Worm (Caenorhabditis elegans) whole organism, early embryonic: Measurements from ENCODE around the gene fbxa-27.

Experiments
- B0310.2 ChIP-seq: sonication (generic microtip); optimal IDR thresholded peaks from 2 replicates; lab custom pipeline; 2016; ENCODE audit warnings: mild to moderate bottlenecking, missing genetic modification characterization, missing compliant biosample characterization
- F13C5.2 ChIP-seq: sonication (generic microtip); optimal IDR thresholded peaks from 2 replicates; lab custom pipeline; 2017; ENCODE audit warnings: mild to moderate bottlenecking, missing genetic modification characterization, inconsistent platforms, missing compliant biosample characterization
- aly-1 ChIP-seq: sonication (generic microtip); optimal IDR thresholded peaks from 2 replicates; lab custom pipeline; 2016; ENCODE audit warnings: missing genetic modification characterization, missing compliant biosample characterization
- ama-1 ChIP-seq: fragments of 150-350 bp; optimal IDR thresholded peaks from 2 replicates; lab custom pipeline; 2014
- ceh-13 ChIP-seq: fragments of 200-800 bp; sonication (Bioruptor generic); optimal IDR thresholded peaks from 2 replicates; lab custom pipeline; 2018; ENCODE audit warnings: mild to moderate bottlenecking, missing genetic modification characterization, missing compliant biosample characterization
- ceh-36 ChIP-seq: sonication (generic microtip); optimal IDR thresholded peaks from 2 replicates; lab custom pipeline; 2016; ENCODE audit warnings: missing genetic modification characterization, inconsistent platforms, missing compliant biosample characterization
- ets-7 ChIP-seq: sonication (generic microtip); optimal IDR thresholded peaks from 2 replicates; lab custom pipeline; 2016; ENCODE audit warnings: missing genotype, missing genetic modification characterization, missing compliant biosample characterization
- flt-1 ChIP-seq: fragments of 200-800 bp; sonication (Bioruptor generic); IDR thresholded peaks from 2 replicates; pipeline ENCODE4 v1.3.6; 2022; ENCODE audit warnings: missing genetic modification characterization, missing compliant biosample characterization
- hmbx-1 ChIP-seq: sonication (generic microtip); optimal IDR thresholded peaks from 2 replicates; lab custom pipeline; 2016; ENCODE audit warnings: mild to moderate bottlenecking, missing genetic modification characterization, missing compliant biosample characterization
- hmg-4 ChIP-seq: fragments of 200-800 bp; sonication (Bioruptor generic); optimal IDR thresholded peaks from 2 replicates; lab custom pipeline; 2018; ENCODE audit warnings: mild to moderate bottlenecking, missing genetic modification characterization, missing compliant biosample characterization
- hnd-1 ChIP-seq: sonication (generic microtip); optimal IDR thresholded peaks from 2 replicates; lab custom pipeline; 2016; ENCODE audit warnings: missing genetic modification characterization, missing compliant biosample characterization
- pes-1 ChIP-seq: fragments of 200-800 bp; sonication (Bioruptor generic); IDR thresholded peaks from 2 replicates; pipeline ENCODE4 v1.3.6; 2022; ENCODE audit warnings: missing genetic modification reagents, missing genetic modification characterization, missing compliant biosample characterization
- scrt-1 ChIP-seq: fragments of 200-800 bp; sonication (Bioruptor generic); IDR thresholded peaks from 2 replicates; pipeline ENCODE4 v1.3.6; 2022; ENCODE audit warnings: missing genetic modification characterization, missing compliant biosample characterization
- sea-1 ChIP-seq: fragments of 200-800 bp; sonication (Bioruptor generic); conservative IDR thresholded peaks from 2 replicates; pipeline ENCODE4 v1.3.6; 2022; ENCODE audit warnings: missing genetic modification characterization, missing compliant biosample characterization
- tbx-11 ChIP-seq: fragments of 200-800 bp; sonication (Bioruptor generic); IDR thresholded peaks from 2 replicates; pipeline ENCODE4 v1.3.6; 2022; ENCODE audit warnings: missing genetic modification characterization, missing compliant biosample characterization
- tbx-37 ChIP-seq: fragments of 200-800 bp; sonication (Bioruptor generic); conservative IDR thresholded peaks from 2 replicates; pipeline ENCODE4 v1.3.6; 2022; ENCODE audit warnings: missing genetic modification reagents, missing genetic modification characterization, missing compliant biosample characterization
- tra-4 ChIP-seq: sonication (generic microtip); optimal IDR thresholded peaks from 2 replicates; lab custom pipeline; 2017; ENCODE audit warnings: missing genetic modification characterization, missing compliant biosample characterization

fbxa-27 gene

ce11 chrIII:1342919-1343419 is at the start of gene fbxa-27:
TSS of gene fbxa-27 (plus strand) at chrIII:1342969.
- TF ChIP-seq tra-4 (tag; lab: Kevin White, UChicago) = no peak
- TF ChIP-seq ceh-36 (tag; lab: Kevin White, UChicago) = no peak
- TF ChIP-seq pes-1 = no peak
- no peak for TF ChIP-seq hmbx-1
- no peak for TF ChIP-seq sea-1 (GFP tag; lab: Robert Waterston, UW)
- TF ChIP-seq B0310.2 (tag; lab: Kevin White, UChicago) = no peak
- no peak for TF ChIP-seq flt-1 (GFP tag; lab: Robert Waterston, UW)
- no peak for TF ChIP-seq tbx-37
- no peak for TF ChIP-seq aly-1 (tag; lab: Kevin White, UChicago)
- TF ChIP-seq ets-7 (tag; lab: Kevin White, UChicago) = no peak
- no peak for TF ChIP-seq hmg-4 (GFP tag; lab: Kevin White, UChicago)
- TF ChIP-seq F13C5.2 (tag; lab: Kevin White, UChicago) = no peak
- TF ChIP-seq hnd-1 (tag; lab: Kevin White, UChicago) = no peak
- no peak for TF ChIP-seq ama-1 (lab: Kevin White, UChicago)
- no peak for TF ChIP-seq scrt-1 (GFP tag; lab: Robert Waterston, UW)
- TF ChIP-seq tbx-11 (GFP tag; lab: Robert Waterston, UW) = no peak
- TF ChIP-seq ceh-13 (GFP tag; lab: Kevin White, UChicago) = no peak

ce11 chrIII:1293135-1293534 is 49.6 kb upstream of the fbxa-27 start, which contains the start of gene fbxa-36:
TSS of gene fbxa-36 (minus strand) at chrIII:1293235.
- TF ChIP-seq hmbx-1 (no peak), flt-1 (GFP tag; lab: Robert Waterston, UW) (no peak), tbx-37 (no peak), ceh-36 (tag; lab: Kevin White, UChicago) (no peak), sea-1 (GFP tag; lab: Robert Waterston, UW) (no peak)

ce11 chrIII:1295149-1295716 is 47.5 kb upstream of the fbxa-27 start, which contains the start of gene fbxa-35:
TSS of gene fbxa-35 (plus strand) at chrIII:1295666.
- TF ChIP-seq hmg-4 (GFP tag; lab: Kevin White, UChicago) = no peak
- no peak for TF ChIP-seq pes-1
- TF ChIP-seq B0310.2 (tag; lab: Kevin White, UChicago) = no peak
- no peak for TF ChIP-seq scrt-1 (GFP tag; lab: Robert Waterston, UW)

DNA sequence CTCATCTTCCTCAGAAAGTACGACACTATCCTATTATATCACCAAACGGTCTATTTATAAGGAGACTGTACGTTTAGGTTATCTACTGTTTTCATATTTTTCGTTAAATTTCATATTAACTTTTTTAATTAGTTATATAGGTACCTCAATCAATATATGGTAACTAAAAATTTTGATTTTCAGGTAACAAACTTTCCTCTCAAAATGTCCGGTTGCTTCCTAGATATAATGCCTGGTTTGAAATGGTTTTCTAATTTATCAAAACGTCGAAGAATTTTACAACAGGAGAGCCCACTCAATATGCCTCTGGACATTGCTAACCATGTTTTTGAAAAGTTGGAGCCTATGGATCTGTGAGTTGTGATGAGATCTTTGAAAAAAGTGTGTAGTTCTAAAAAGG is 45.2 kb upstream of the fbxa-27 start, which contains the start of gene fbxa-28:
Gene fbxa-28 (plus strand): TSS at position 301 of the 400 bp plus-strand sequence.
- TF ChIP-seq flt-1 (GFP tag; lab: Robert Waterston, UW) (no peak), pes-1 (no peak), hmg-4 (GFP tag; lab: Kevin White, UChicago) (no peak), hmbx-1 (no peak), ceh-36 (tag; lab: Kevin White, UChicago) (no peak), F13C5.2 (tag; lab: Kevin White, UChicago) (no peak), aly-1 (tag; lab: Kevin White, UChicago) (no peak), sea-1 (GFP tag; lab: Robert Waterston, UW) (no peak), ceh-13 (GFP tag; lab: Kevin White, UChicago) (no peak), B0310.2 (tag; lab: Kevin White, UChicago) (no peak), ets-7 (tag; lab: Kevin White, UChicago) (no peak)

DNA sequence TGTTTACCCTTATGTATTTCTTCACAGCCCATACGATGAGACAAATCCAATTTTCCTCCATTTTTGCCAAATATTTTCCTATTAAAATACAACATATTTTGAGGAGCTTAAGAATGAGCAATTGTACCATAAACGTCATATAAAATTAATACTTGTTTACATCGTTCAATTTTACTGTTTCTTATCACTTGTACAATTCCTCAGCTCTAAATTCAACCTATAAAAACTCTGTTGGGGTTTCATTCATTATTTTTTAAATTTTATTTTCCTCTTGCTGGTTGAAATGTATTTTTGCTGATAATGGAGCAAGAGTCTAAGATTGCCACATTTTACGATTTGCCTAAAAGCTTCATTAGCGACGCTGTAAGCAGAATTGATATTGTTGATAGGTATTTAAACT is 39.4 kb upstream of the fbxa-27 start, which contains the start of gene fbxa-75:
Gene fbxa-75 (plus strand): TSS at position 301 of the 400 bp plus-strand sequence.
- TF ChIP-seq hmbx-1 (no peak), F13C5.2 (tag; lab: Kevin White, UChicago) (no peak)

DNA sequence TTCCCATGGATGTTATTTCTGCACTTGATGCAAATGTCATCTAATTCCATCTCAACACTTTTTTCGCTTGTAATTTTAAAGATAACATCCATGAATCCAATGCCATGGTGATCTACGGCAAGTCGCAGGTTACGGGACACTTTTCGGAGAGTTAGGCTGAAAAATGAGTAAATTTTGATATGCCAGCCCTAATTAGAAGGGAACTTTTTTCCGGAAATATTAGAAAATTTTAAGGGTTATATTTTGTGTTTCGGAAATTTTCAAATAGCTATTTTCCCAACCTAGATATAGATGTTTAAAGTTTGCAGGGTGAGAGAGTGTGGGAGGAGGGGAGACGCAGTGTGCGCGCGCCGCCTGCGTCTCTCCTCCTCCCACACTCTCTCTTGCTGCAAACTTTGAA is 35.4 kb upstream of the fbxa-27 start:
- TF ChIP-seq hmg-4 (GFP tag; lab: Kevin White, UChicago) (no peak), hmbx-1 (no peak), hnd-1 (tag; lab: Kevin White, UChicago) (no peak), pes-1 (no peak), scrt-1 (GFP tag; lab: Robert Waterston, UW) (no peak), B0310.2 (tag; lab: Kevin White, UChicago) (no peak), flt-1 (GFP tag; lab: Robert Waterston, UW) (no peak), F13C5.2 (tag; lab: Kevin White, UChicago) (no peak), aly-1 (tag; lab: Kevin White, UChicago) (no peak), tbx-37 (no peak), ama-1 (lab: Kevin White, UChicago) (no peak), tra-4 (tag; lab: Kevin White, UChicago) (no peak), ceh-36 (tag; lab: Kevin White, UChicago) (no peak)

- TF ChIP-seq hmbx-1 (no peak), pes-1 (no peak), sea-1 (GFP tag; lab: Robert Waterston, UW) (no peak), ceh-36 (tag; lab: Kevin White, UChicago) (no peak), scrt-1 (GFP tag; lab: Robert Waterston, UW) (no peak), tbx-37 (no peak), aly-1 (tag; lab: Kevin White, UChicago) (no peak), hmg-4 (GFP tag; lab: Kevin White, UChicago) (no peak), F13C5.2 (tag; lab: Kevin White, UChicago) (no peak), tra-4 (tag; lab: Kevin White, UChicago) (no peak)
Measured at ce11 chrIII:1308209-1308608, 34.6 kb upstream of the fbxa-27 start, which contains the start of gene fbxa-79. TSS of gene fbxa-79 (minus strand) at chrIII:1308294.

ce11 chrIII:1308887-1309286 is 33.9 kb upstream of the fbxa-27 start, which contains the start of gene Y82E9BL.12:
TSS of gene Y82E9BL.12 (plus strand) at chrIII:1309187.
- no peak for TF ChIP-seq ceh-36 (tag; lab: Kevin White, UChicago)
- TF ChIP-seq hmbx-1 = no peak
- TF ChIP-seq ama-1 (lab: Kevin White, UChicago) = no peak
- TF ChIP-seq hnd-1 (tag; lab: Kevin White, UChicago) = no peak
- TF ChIP-seq flt-1 (GFP tag; lab: Robert Waterston, UW) = no peak
- no peak for TF ChIP-seq scrt-1 (GFP tag; lab: Robert Waterston, UW)
